Worm (Caenorhabditis elegans) whole organism, L3 larva: ENCODE results near the gene F37C4.8.

Experiments used
- R02D3.7 ChIP-seq: fragments of 150-350 bp; optimal IDR thresholded peaks from 2 replicates; lab custom pipeline; 2014; ENCODE audit warnings: missing biosample characterization, missing genetic modification characterization
- nhr-77 ChIP-seq: fragments of 150-350 bp; optimal IDR thresholded peaks from 2 replicates; lab custom pipeline; 2014; ENCODE audit warnings: missing biosample characterization, missing genetic modification characterization
- skn-1 ChIP-seq: fragments of 150-350 bp; optimal IDR thresholded peaks from 2 replicates; lab custom pipeline; 2014; ENCODE audit warnings: missing biosample characterization, missing genetic modification characterization
- snpc-4 ChIP-seq: fragments of 150-350 bp; optimal IDR thresholded peaks from 2 replicates; lab custom pipeline; 2014; ENCODE audit warnings: missing biosample characterization, missing genetic modification characterization
- unc-39 ChIP-seq: sonication (generic microtip); optimal IDR thresholded peaks from 4 replicates; lab custom pipeline; 2017; ENCODE audit warnings: missing biosample characterization, missing genetic modification characterization

DNA sequence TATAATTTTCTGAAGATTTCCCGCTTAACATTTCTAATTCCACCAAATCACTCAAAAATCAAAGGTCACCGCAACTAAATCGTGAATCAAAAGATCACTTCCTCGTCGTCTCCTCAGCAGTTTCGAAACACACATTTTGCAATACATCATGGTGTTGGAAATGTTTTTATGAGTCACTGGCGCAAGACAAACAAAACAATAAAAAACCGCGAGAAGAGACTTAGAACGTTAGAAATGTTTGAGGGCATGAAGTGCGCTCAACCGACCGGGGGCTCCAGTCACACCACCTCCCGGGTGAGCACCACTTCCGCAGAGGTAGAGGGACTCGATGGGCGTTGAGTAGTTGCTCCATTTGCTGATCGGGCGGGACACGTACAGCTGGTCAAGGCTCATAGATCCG is 5.8 kb downstream of the F37C4.8 start:
- TF ChIP-seq snpc-4 (peak; percentile 22), nhr-77 (tag; lab: Kevin White, UChicago) (no peak), skn-1 (tag; lab: Kevin White, UChicago) (no peak), unc-39 (no peak), R02D3.7 (tag; lab: Kevin White, UChicago) (no peak)
